Fruit fly (Drosophila melanogaster): ENCODE measurements around the gene Nost.

DNA sequence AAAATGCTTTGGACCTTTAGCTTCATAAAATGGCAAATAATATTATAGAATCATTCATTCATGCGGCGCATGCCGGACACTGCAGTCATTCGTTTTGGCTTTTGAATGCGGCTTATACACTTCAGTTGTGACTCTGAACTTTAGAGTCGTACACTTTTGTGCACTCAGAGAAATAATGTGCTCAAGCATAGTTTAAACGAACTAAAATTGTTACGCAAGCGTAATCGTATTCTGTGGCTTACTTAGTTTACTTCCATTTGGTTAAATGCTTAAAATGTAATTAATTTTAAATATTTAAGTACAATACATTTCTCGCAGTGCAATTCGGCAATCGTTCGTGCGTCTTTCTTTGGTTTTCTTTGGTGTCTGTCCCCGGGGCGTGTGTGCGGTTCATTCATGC lies 25.7 kb upstream of the Nost start:
- TF ChIP-seq CG34406 (GFP tag; optimal IDR thresholded peaks at IDR 0.05) (peak; percentile 18), net (GFP tag; optimal IDR thresholded peaks at IDR 0.05) (no peak), Eip78C (GFP tag) (peak; percentile 82), CG32006 (GFP tag; optimal IDR thresholded peaks at IDR 0.05) (peak; percentile 42), lz (GFP tag; optimal IDR thresholded peaks at IDR 0.05) (peak; percentile 33), salr (GFP tag; optimal IDR thresholded peaks at IDR 0.05) (no peak), cyc (GFP tag; optimal IDR thresholded peaks at IDR 0.05) (peak; percentile 24), eg (GFP tag; IDR thresholded peaks at IDR 0.05) (peak; percentile 51; the same call in 2 of the 3 replicates), Smox (GFP tag; optimal IDR thresholded peaks at IDR 0.05) (peak; percentile 29), Eip93F (GFP tag; optimal IDR thresholded peaks at IDR 0.05) (no peak), ss (GFP tag; optimal IDR thresholded peaks at IDR 0.05) (peak in 1 of 2 experiments; percentile 51)

Data from whole organism, prepupa.